Worm (Caenorhabditis elegans): ENCODE data around the gene ZK662.6.

The ZK662.6 gene

ce11 chrX:15700220-15700619, 18.2 kb upstream of the ZK662.6 start (continued):
- no peak for TF ChIP-seq ceh-63 (GFP tag; optimal IDR thresholded peaks at IDR 0.05)
- TF ChIP-seq mep-1 (tag; optimal IDR thresholded peaks at IDR 0.05), result no peak
- no peak for TF ChIP-seq pqm-1 (tag; optimal IDR thresholded peaks at IDR 0.05)
- TF ChIP-seq unc-30 (tag; optimal IDR thresholded peaks at IDR 0.05), result no peak
- no peak for TF ChIP-seq dpl-1 (GFP tag; optimal IDR thresholded peaks at IDR 0.05)
- TF ChIP-seq fos-1 (tag; optimal IDR thresholded peaks at IDR 0.05), result peak; percentile 3
- TF ChIP-seq tlp-1 (tag; optimal IDR thresholded peaks at IDR 0.05), result no peak
- no peak for TF ChIP-seq C16A3.4 (tag; optimal IDR thresholded peaks at IDR 0.05)
- peak; percentile 8; the same call in 1 of the 2 replicates for TF ChIP-seq nhr-19 (GFP tag; conservative IDR thresholded peaks at IDR 0.05)
- TF ChIP-seq ceh-88 (GFP tag; IDR thresholded peaks at IDR 0.05), result no peak
- no peak for TF ChIP-seq nhr-84 (tag; optimal IDR thresholded peaks at IDR 0.05)
- no peak for TF ChIP-seq lin-39 (tag; optimal IDR thresholded peaks at IDR 0.05)
- TF ChIP-seq blmp-1 (tag; optimal IDR thresholded peaks at IDR 0.05), result peak; percentile 61
- TF ChIP-seq dsc-1 (tag; optimal IDR thresholded peaks at IDR 0.05), result no peak
- TF ChIP-seq efl-3 (GFP tag; optimal IDR thresholded peaks at IDR 0.05), result no peak
- TF ChIP-seq xbp-1 (tag; optimal IDR thresholded peaks at IDR 0.05), result no peak
- TF ChIP-seq egl-13 (tag; optimal IDR thresholded peaks at IDR 0.05), result no peak
- TF ChIP-seq lin-13 (GFP tag; optimal IDR thresholded peaks at IDR 0.05), result no peak
- no peak for TF ChIP-seq alr-1 (tag; optimal IDR thresholded peaks at IDR 0.05; ENCODE audit: borderline replicate concordance)
- TF ChIP-seq ama-1 (optimal IDR thresholded peaks at IDR 0.05), result no peak
- TF ChIP-seq vab-15 (tag; optimal IDR thresholded peaks at IDR 0.05), result no peak
- TF ChIP-seq swsn-7 (tag; optimal IDR thresholded peaks at IDR 0.05), result no peak
- TF ChIP-seq nhr-12 (tag; optimal IDR thresholded peaks at IDR 0.05), result no peak
- TF ChIP-seq ztf-11 (tag; optimal IDR thresholded peaks at IDR 0.05), result no peak
- TF ChIP-seq hlh-17 (GFP tag; optimal IDR thresholded peaks at IDR 0.05; ENCODE audit: borderline replicate concordance), result no peak
- no peak for TF ChIP-seq pag-3 (tag; optimal IDR thresholded peaks at IDR 0.05; ENCODE audit: borderline replicate concordance, insufficient read depth)
- TF ChIP-seq nhr-77 (tag; optimal IDR thresholded peaks at IDR 0.05), result no peak
- no peak for TF ChIP-seq ceh-82 (tag; optimal IDR thresholded peaks at IDR 0.05)
- no peak for TF ChIP-seq mab-9 (GFP tag; IDR thresholded peaks at IDR 0.05)
- no peak for TF ChIP-seq unc-86 (tag; optimal IDR thresholded peaks at IDR 0.05)
- TF ChIP-seq unc-130 (tag; optimal IDR thresholded peaks at IDR 0.05), result peak; percentile 20
- TF ChIP-seq Y116A8C.19 (tag; optimal IDR thresholded peaks at IDR 0.05; ENCODE audit: borderline replicate concordance), result no peak
- TF ChIP-seq ztf-4 (tag; optimal IDR thresholded peaks at IDR 0.05), result no peak
- TF ChIP-seq ceh-90 (tag; optimal IDR thresholded peaks at IDR 0.05), result no peak
- no peak for TF ChIP-seq fkh-10 (GFP tag; optimal IDR thresholded peaks at IDR 0.05)
- no peak for TF ChIP-seq hpl-2 (GFP tag; optimal IDR thresholded peaks at IDR 0.05)
- TF ChIP-seq sptf-1 (tag; optimal IDR thresholded peaks at IDR 0.05), result no peak
- no peak for TF ChIP-seq lin-15B (tag; optimal IDR thresholded peaks at IDR 0.05)
- no peak for TF ChIP-seq aha-1 (tag; optimal IDR thresholded peaks at IDR 0.05)
- TF ChIP-seq nhr-90 (tag; optimal IDR thresholded peaks at IDR 0.05; ENCODE audit: poor library complexity), result peak; percentile 43
- peak in 1 of 2 experiments; percentile 17 for TF ChIP-seq lin-35 (GFP tag; optimal IDR thresholded peaks at IDR 0.05)
- no peak for TF ChIP-seq efl-1 (optimal IDR thresholded peaks at IDR 0.05)
- peak in 1 of 2 experiments; percentile 34 for TF ChIP-seq efl-1 (GFP tag; optimal IDR thresholded peaks at IDR 0.05 in 1 of 2)
- no peak for TF ChIP-seq mef-2 (tag; optimal IDR thresholded peaks at IDR 0.05)
- TF ChIP-seq unc-98 (GFP tag; IDR thresholded peaks at IDR 0.05), result no peak
- TF ChIP-seq nhr-11 (tag; optimal IDR thresholded peaks at IDR 0.05), result no peak
- no peak for TF ChIP-seq jun-1 (tag; optimal IDR thresholded peaks at IDR 0.05)
- TF ChIP-seq ets-5 (GFP tag; IDR thresholded peaks at IDR 0.05), result no peak

Measured in whole organism, L1 larva.